Worm (Caenorhabditis elegans): ENCODE measurements around the gene ZC204.14.
"Not testable (repeated sequence)": the region's sequence is repeated elsewhere in the genome, so short reads cannot be mapped to it uniquely, and the experiment has no call there.

Gene ZC204.14

DNA sequence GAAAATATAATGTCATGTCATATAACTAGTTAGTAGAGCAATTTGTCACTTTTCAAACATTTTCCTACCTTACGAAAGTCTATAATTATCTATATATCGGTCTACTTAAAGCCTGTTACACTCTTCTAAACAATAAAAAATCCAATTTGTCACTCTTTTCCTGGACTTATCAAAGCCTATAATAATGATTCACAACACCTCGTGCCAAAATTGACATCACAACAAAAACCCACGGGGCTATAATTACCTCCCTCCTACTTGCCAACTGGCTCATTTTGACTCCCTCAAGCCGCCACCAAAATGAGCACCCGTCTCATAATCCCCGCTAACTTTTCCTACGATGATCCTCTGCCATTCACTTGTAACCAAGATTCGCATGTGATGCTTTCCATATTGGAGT lies 26.4 kb downstream of the ZC204.14 start, which contains the start of gene srg-20:
Gene srg-20, plus strand, starts transcription at position 301 of the 400 bp plus-strand sequence.
- TF ChIP-seq lin-15B, pha-4, ceh-82 (tag; optimal IDR thresholded peaks at IDR 0.05): not testable (repeated sequence)

DNA sequence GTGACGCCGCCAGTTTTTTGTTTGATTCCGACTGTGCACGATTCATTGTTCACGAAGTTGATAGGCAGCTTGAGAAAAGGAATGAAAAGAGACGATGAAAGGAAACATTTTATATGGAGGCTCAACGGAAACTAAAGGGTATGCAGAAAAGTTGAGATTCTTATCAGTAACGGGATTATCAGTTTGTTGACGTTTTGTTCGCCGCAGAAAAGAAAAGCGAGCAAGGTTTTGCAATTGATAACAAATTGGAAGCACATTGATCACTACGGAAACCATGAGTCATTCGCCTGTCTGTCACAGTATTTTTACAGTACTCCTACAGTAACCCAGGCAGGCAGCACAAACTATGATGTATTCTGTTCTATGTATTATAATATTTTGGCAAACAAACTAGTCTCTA lies 26.8 kb downstream of the ZC204.14 start:
- TF ChIP-seq pqm-1 (tag; optimal IDR thresholded peaks at IDR 0.05) (peak; percentile 47), elt-2 (tag; optimal IDR thresholded peaks at IDR 0.05) (peak; percentile 70), fkh-2 (tag; optimal IDR thresholded peaks at IDR 0.05) (no peak)

DNA sequence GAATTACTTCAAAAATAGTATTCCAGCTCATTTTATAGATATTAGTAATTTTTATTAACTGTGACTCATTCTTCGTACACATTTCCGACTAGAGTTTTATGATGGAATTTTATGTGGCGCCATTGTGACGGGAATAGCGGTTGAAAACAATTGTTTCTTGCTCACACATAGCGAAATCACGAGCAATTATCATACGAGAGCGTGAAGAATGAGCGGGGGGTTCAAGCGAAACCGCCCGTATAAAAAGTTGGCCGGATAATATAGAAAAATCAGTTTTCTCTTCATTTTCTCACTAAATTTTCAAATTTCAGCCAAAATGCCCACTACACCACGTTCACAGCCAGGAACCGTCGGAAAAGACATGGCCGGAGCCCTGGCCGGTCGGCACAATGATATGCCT lies 29.3 kb downstream of the ZC204.14 start, which contains the start of gene C08E3.1:
Gene C08E3.1, plus strand, starts transcription at position 301 of the 400 bp plus-strand sequence.
- not testable (repeated sequence) for TF ChIP-seq fkh-2, nhr-12, snpc-4 (tag; optimal IDR thresholded peaks at IDR 0.05)

DNA sequence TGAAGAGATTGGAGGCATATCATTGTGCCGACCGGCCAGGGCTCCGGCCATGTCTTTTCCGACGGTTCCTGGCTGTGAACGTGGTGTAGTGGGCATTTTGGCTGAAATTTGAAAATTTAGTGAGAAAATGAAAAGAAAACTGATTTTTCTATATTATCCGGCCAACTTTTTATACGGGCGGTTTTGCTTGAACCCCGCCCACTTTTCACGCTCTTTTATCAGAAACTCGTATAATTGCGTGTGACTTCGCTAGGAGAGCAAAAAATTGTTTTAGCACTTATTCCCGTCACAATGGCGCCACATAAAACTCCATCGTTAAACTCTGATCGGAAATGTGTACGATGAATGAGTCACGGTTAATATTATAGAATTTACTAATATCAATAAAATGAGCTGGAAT lies 30.5 kb downstream of the ZC204.14 start, which contains the start of gene C08E3.13:
Gene C08E3.13, minus strand, starts transcription at position 101 of the 400 bp plus-strand sequence.
- TF ChIP-seq elt-3, hmg-11, ceh-82 (tag; optimal IDR thresholded peaks at IDR 0.05): not testable (repeated sequence)

DNA sequence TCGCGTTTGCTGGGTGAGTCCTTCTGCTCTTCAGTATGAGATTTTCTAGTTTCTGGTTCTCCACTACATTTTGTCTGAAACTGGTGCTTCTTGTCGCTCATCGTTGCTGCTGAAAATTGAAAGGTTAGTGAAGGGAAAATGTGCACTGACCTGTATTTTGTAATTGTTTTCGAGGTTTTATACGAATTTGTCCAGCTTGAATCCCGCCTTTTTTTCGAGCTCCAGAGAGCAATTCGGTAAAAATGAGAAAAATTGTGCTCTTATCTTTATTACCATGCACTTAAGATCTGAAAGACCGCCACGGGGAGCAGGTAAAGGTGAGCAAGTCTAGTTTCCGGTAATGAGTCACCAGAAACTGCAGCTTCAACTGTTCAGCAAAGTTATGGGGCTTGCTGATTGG lies 35.0 kb downstream of the ZC204.14 start, which contains the start of gene C08E3.15:
Gene C08E3.15, minus strand, starts transcription at position 101 of the 400 bp plus-strand sequence.
- TF ChIP-seq tbx-2, fkh-2, elt-2 (tag; optimal IDR thresholded peaks at IDR 0.05): not testable (repeated sequence)

DNA sequence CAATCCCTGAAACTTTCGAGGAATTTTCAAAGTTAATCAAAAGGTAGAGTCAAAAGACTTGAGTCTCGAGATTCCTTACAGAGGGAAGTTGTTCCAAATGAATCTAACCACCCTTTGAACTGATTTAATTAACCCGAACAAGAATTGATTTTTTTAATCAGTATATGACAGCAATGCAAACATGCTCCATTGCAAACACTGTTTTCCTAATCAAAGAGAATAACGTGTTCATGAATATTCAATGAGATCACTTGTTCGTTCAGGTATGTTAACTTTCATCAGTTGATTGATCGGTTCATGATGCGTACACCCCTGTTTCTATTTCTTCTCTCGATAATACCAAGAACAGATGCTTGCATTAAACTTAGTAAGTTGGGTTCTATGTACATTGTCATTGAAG lies 37.1 kb downstream of the ZC204.14 start, which contains the start of gene C08E3.14:
Gene C08E3.14, plus strand, starts transcription at position 301 of the 400 bp plus-strand sequence.
- no peak for TF ChIP-seq ZK546.5 (tag; optimal IDR thresholded peaks at IDR 0.05)
- TF ChIP-seq snpc-4 (tag; optimal IDR thresholded peaks at IDR 0.05) = no peak
- no peak for TF ChIP-seq nhr-43 (tag; optimal IDR thresholded peaks at IDR 0.05; ENCODE audit: poor library complexity, severe bottlenecking)

DNA sequence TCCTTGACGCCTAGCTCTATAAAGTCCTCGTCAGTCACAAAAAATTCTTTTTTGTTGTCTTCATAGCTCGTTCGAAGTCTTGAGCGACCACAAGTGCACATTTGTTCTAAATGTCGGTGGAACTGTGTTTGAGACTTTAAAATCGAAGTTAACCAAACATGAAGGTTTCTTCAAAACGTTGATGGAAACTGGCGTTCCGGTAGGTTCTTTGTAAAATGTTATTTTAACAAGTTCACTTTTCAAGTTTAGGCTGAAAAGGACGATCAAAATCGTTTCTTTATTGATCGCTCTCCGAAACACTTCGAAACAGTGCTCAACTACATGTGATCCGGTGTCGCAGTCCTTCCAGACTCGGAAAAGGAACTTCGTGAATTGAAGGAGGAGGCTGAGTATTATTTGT lies 38.2 kb downstream of the ZC204.14 start, which contains the start of gene fbxa-160:
Gene fbxa-160, minus strand, starts transcription at position 101 of the 400 bp plus-strand sequence.
- TF ChIP-seq pqm-1 (tag; optimal IDR thresholded peaks at IDR 0.05) = no peak
- no peak for TF ChIP-seq ztf-4 (tag; optimal IDR thresholded peaks at IDR 0.05)
- no peak for TF ChIP-seq nhr-67 (tag; optimal IDR thresholded peaks at IDR 0.05)
- no peak for TF ChIP-seq nhr-28 (tag; optimal IDR thresholded peaks at IDR 0.05)
- no peak for TF ChIP-seq nhr-76 (tag; optimal IDR thresholded peaks at IDR 0.05)
- TF ChIP-seq ZK546.5 (tag; optimal IDR thresholded peaks at IDR 0.05) = no peak
- no peak for TF ChIP-seq ceh-82 (tag; optimal IDR thresholded peaks at IDR 0.05)
- no peak for TF ChIP-seq jun-1 (tag; optimal IDR thresholded peaks at IDR 0.05)

DNA sequence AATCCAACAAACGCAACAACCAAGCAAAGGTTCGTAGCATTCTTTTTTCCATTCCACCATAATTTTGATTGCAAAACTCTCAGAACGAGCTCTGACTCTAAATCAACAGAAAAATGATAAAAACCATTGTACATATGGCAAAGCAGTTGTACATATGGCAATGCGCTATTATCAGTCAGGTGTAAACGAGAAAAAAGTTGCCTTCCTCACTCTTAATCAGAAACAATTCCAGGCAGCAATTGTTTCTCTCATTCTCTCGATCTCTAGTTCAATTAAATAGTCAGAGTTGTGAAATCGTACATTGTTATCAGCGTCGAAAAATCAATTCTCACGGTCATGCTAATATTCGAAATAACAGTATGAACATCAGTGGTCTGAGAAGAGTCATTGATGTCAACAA lies 41.0 kb downstream of the ZC204.14 start:
- TF ChIP-seq pha-4 (tag; optimal IDR thresholded peaks at IDR 0.05) = peak; percentile 65
- no peak for TF ChIP-seq egl-5 (tag; optimal IDR thresholded peaks at IDR 0.05)
- TF ChIP-seq elt-2 (tag; optimal IDR thresholded peaks at IDR 0.05) = peak; percentile 93
- peak; percentile 84 for TF ChIP-seq pqm-1 (tag; optimal IDR thresholded peaks at IDR 0.05)
- TF ChIP-seq nhr-76 (tag; optimal IDR thresholded peaks at IDR 0.05) = no peak
- peak; percentile 67 for TF ChIP-seq jun-1 (tag; optimal IDR thresholded peaks at IDR 0.05)
- no peak for TF ChIP-seq ceh-28 (tag; optimal IDR thresholded peaks at IDR 0.05)
- TF ChIP-seq ztf-11 (tag; optimal IDR thresholded peaks at IDR 0.05) = no peak

DNA sequence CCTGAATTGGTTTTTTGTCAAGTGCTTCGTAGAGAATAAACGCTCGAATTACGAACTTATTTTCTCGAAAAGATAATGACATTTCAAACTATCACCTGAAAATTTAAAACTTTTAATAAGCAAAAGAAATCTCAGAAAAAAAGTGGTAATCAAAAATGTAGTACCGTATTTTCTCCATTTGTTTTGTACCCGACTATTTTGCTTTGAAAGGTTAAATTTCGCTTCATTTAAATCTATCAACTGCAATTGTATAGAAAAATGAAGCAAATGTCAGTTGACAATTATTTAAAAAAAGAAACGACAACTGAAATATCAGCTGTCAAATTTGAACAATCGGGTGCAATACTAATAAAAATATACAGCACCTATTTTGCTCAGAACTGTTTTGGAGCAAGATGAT lies 41.6 kb downstream of the ZC204.14 start, which contains the start of gene fbxa-158:
Gene fbxa-158, minus strand, starts transcription at position 101 of the 400 bp plus-strand sequence.
- TF ChIP-seq egl-27 (tag; optimal IDR thresholded peaks at IDR 0.05) (no peak), lin-15B (tag; optimal IDR thresholded peaks at IDR 0.05) (no peak), elt-3 (tag; optimal IDR thresholded peaks at IDR 0.05) (no peak), fos-1 (tag; optimal IDR thresholded peaks at IDR 0.05) (no peak), lsy-12 (tag; optimal IDR thresholded peaks at IDR 0.05) (no peak), nhr-12 (tag; optimal IDR thresholded peaks at IDR 0.05) (no peak), ceh-28 (tag; optimal IDR thresholded peaks at IDR 0.05) (no peak), elt-2 (tag; optimal IDR thresholded peaks at IDR 0.05) (no peak), nhr-25 (tag; optimal IDR thresholded peaks at IDR 0.05) (no peak), mdl-1 (tag; optimal IDR thresholded peaks at IDR 0.05) (no peak), ceh-16 (tag; optimal IDR thresholded peaks at IDR 0.05) (no peak), ceh-82 (tag; optimal IDR thresholded peaks at IDR 0.05) (no peak), aly-2 (tag; optimal IDR thresholded peaks at IDR 0.05) (no peak), pha-4 (tag; optimal IDR thresholded peaks at IDR 0.05) (no peak), nhr-11 (tag; optimal IDR thresholded peaks at IDR 0.05) (no peak), jun-1 (tag; optimal IDR thresholded peaks at IDR 0.05) (no peak)
